Fruit fly (Drosophila melanogaster): ENCODE data around the gene beta-PheRS.

beta-PheRS gene

DNA sequence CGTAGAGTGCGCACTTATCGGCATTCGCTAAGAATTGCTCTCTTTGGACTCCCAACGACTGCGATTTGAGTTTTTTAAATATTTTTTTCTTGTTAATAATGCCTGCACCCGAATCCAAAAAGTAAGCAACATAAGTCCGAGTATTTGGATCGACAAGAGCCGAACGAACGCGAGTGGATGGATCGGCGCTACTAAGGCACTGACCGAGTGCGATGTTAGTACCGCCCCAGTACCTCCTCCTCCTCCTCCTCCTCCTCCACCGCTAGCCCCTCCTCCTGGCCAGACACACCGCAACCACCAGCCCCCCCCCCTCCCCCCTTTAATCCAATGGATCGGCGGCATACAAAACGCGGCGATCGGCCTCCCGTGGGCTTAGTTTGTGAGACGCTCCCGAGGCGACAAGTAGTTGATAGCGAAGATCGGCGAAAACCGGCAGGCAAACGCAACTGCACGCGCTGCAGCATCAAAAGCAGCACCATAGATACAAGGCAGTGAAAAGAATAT, 31.2 kb upstream of the beta-PheRS start, which contains the start of gene CG6356 (continued):
- TF ChIP-seq CG10543 (GFP tag; optimal IDR thresholded peaks at IDR 0.05) (peak; percentile 87), pzg (GFP tag; optimal IDR thresholded peaks at IDR 0.05) (no peak), btn (GFP tag; optimal IDR thresholded peaks at IDR 0.05) (no peak), CG30020 (tag; optimal IDR thresholded peaks at IDR 0.05) (no peak), vvl (GFP tag; IDR thresholded peaks at IDR 0.05) (peak; percentile 58), sug (tag; optimal IDR thresholded peaks at IDR 0.05) (peak; percentile 58), bbx (GFP tag; IDR thresholded peaks at IDR 0.05; ENCODE audit: partially characterized antibody) (no peak), Med (GFP tag) (peak; percentile 58), crc (GFP tag; optimal IDR thresholded peaks at IDR 0.05) (no peak), CG11723 (GFP tag; optimal IDR thresholded peaks at IDR 0.05) (no peak), hth (optimal IDR thresholded peaks at IDR 0.05) (no peak), CG11085 (GFP tag; IDR thresholded peaks at IDR 0.05) (no peak), Bteb2 (GFP tag; optimal IDR thresholded peaks at IDR 0.05) (no peak), Trl (optimal IDR thresholded peaks at IDR 0.05) (no peak), Trl (GFP tag; optimal IDR thresholded peaks at IDR 0.05) (no peak), fd3F (GFP tag; optimal IDR thresholded peaks at IDR 0.05) (no peak), luna (GFP tag; optimal IDR thresholded peaks at IDR 0.05) (no peak), CG4820 (GFP tag; optimal IDR thresholded peaks at IDR 0.05) (no peak), Mes4 (GFP tag; optimal IDR thresholded peaks at IDR 0.05) (no peak), crol (GFP tag; IDR thresholded peaks at IDR 0.05) (peak; percentile 99), Oli (tag; optimal IDR thresholded peaks at IDR 0.05) (no peak), rib (GFP tag; IDR thresholded peaks at IDR 0.05) (peak; percentile 57; the same call in 1 of the 2 replicates), pum (GFP tag; optimal IDR thresholded peaks at IDR 0.05) (no peak), CG2199 (GFP tag; IDR thresholded peaks at IDR 0.05) (peak; percentile 65; the same call in 1 of the 3 replicates), kni (GFP tag; optimal IDR thresholded peaks at IDR 0.05) (peak; percentile 49), Drgx (GFP tag; IDR thresholded peaks at IDR 0.05) (peak; percentile 54), CG11093 (GFP tag; IDR thresholded peaks at IDR 0.05) (no peak), Dip3 (GFP tag; optimal IDR thresholded peaks at IDR 0.05) (no peak), mirr (GFP tag; optimal IDR thresholded peaks at IDR 0.05) (peak; percentile 5), HLH54F (GFP tag; optimal IDR thresholded peaks at IDR 0.05) (no peak), Camta (GFP tag; optimal IDR thresholded peaks at IDR 0.05) (no peak), CG12769 (tag; optimal IDR thresholded peaks at IDR 0.05) (peak; percentile 70), sna (GFP tag; IDR thresholded peaks at IDR 0.05; ENCODE audit: partially characterized antibody) (no peak), inv (GFP tag; IDR thresholded peaks at IDR 0.05; ENCODE audit: partially characterized antibody) (0 out of 2 replicates have a peak, but pooled peaks have one; percentile 16), Nf-YB (GFP tag; optimal IDR thresholded peaks at IDR 0.05) (no peak), bab2 (GFP tag; optimal IDR thresholded peaks at IDR 0.05) (no peak), D (optimal IDR thresholded peaks at IDR 0.05) (no peak), D (GFP tag; optimal IDR thresholded peaks at IDR 0.05) (no peak), CG12104 (GFP tag; optimal IDR thresholded peaks at IDR 0.05) (no peak), CG12155 (GFP tag; optimal IDR thresholded peaks at IDR 0.05) (no peak), zfh2 (GFP tag; optimal IDR thresholded peaks at IDR 0.05) (no peak), CG34422 (GFP tag; IDR thresholded peaks at IDR 0.05) (peak; percentile 64; the same call in 1 of the 3 replicates), Doc3 (GFP tag; IDR thresholded peaks at IDR 0.05; ENCODE audit: partially characterized antibody) (no peak), Max (GFP tag; optimal IDR thresholded peaks at IDR 0.05) (no peak), ken (GFP tag; IDR thresholded peaks at IDR 0.05) (no peak), CG30431 (GFP tag; optimal IDR thresholded peaks at IDR 0.05) (no peak), NK7.1 (GFP tag; optimal IDR thresholded peaks at IDR 0.05) (no peak), stwl (tag; optimal IDR thresholded peaks at IDR 0.05) (no peak), lab (GFP tag; optimal IDR thresholded peaks at IDR 0.05) (peak; percentile 14), Meics (GFP tag; optimal IDR thresholded peaks at IDR 0.05) (no peak), tgo (GFP tag; IDR thresholded peaks at IDR 0.05) (no peak), CG7987 (GFP tag; optimal IDR thresholded peaks at IDR 0.05) (no peak)

Data from whole organism, embryonic.